Fruit fly (Drosophila melanogaster) whole organism, prepupa: ENCODE measurements around the gene CG13385.

Source experiments
- Blimp-1 ChIP-seq: fragments of 200-800 bp; sonication (Bioruptor generic); optimal IDR thresholded peaks from 3 replicates; lab custom pipeline; 2017; ENCODE audit warnings: missing biosample characterization, missing genetic modification characterization, mild to moderate bottlenecking, moderate library complexity, missing genetic modification reagents
- CG10669 ChIP-seq: fragments of 200-800 bp; sonication (Bioruptor generic); optimal IDR thresholded peaks from 3 replicates; lab custom pipeline; 2018; ENCODE audit warnings: missing biosample characterization, mild to moderate bottlenecking, missing genetic modification characterization, moderate library complexity
- CG11294 ChIP-seq: fragments of 200-800 bp; sonication (Bioruptor generic); IDR thresholded peaks from 2 replicates; pipeline ENCODE4 v1.3.6; 2022; ENCODE audit warnings: missing biosample characterization, missing genetic modification characterization
- CG11762 ChIP-seq: fragments of 200-800 bp; sonication (Bioruptor generic); optimal IDR thresholded peaks from 3 replicates; lab custom pipeline; 2016; ENCODE audit warnings: missing biosample characterization, missing genetic modification characterization; ENCODE audit not compliant: insufficient read depth
- CG15336 ChIP-seq: fragments of 200-800 bp; sonication (Bioruptor generic); IDR thresholded peaks from 2 replicates; pipeline ENCODE4 v1.3.6; 2022; ENCODE audit warnings: missing biosample characterization, missing genetic modification characterization
- CG1621 ChIP-seq: fragments of 200-800 bp; sonication (Bioruptor generic); optimal IDR thresholded peaks from 3 replicates; lab custom pipeline; 2018; ENCODE audit warnings: missing biosample characterization, mild to moderate bottlenecking, missing genetic modification characterization
- CG31627 ChIP-seq: fragments of 200-800 bp; sonication (Bioruptor generic); optimal IDR thresholded peaks from 3 replicates; lab custom pipeline; 2016; ENCODE audit warnings: missing biosample characterization, missing genetic modification characterization
- CG32006 ChIP-seq: fragments of 200-800 bp; sonication (Bioruptor generic); optimal IDR thresholded peaks from 3 replicates; lab custom pipeline; 2017; ENCODE audit warnings: missing biosample characterization, mild to moderate bottlenecking, missing genetic modification characterization
- CG34406 ChIP-seq: fragments of 200-800 bp; sonication (Bioruptor generic); optimal IDR thresholded peaks from 3 replicates; lab custom pipeline; 2016; ENCODE audit warnings: missing biosample characterization, missing genetic modification characterization
- CG3919 ChIP-seq: fragments of 200-800 bp; sonication (Bioruptor generic); optimal IDR thresholded peaks from 3 replicates; lab custom pipeline; 2016; ENCODE audit warnings: missing biosample characterization, missing genetic modification characterization
- CG4318 ChIP-seq: fragments of 200-800 bp; sonication (Bioruptor generic); optimal IDR thresholded peaks from 3 replicates; lab custom pipeline; 2017; ENCODE audit warnings: missing biosample characterization, mild to moderate bottlenecking, missing genetic modification characterization
- CG6163 ChIP-seq: fragments of 200-800 bp; sonication (Bioruptor generic); IDR thresholded peaks from 3 replicates; pipeline ENCODE4 v1.3.6; 2022; ENCODE audit warnings: missing biosample characterization, missing genetic modification characterization
- CG6276 ChIP-seq: fragments of 200-800 bp; sonication (Bioruptor generic); optimal IDR thresholded peaks from 2 replicates; lab custom pipeline; 2017; ENCODE audit warnings: missing biosample characterization, mild to moderate bottlenecking, missing genetic modification characterization
- CG6792 ChIP-seq: fragments of 200-800 bp; sonication (Bioruptor generic); optimal IDR thresholded peaks from 3 replicates; lab custom pipeline; 2016; ENCODE audit warnings: missing biosample characterization, missing genetic modification characterization
- CG6854 ChIP-seq: fragments of 200-800 bp; sonication (Bioruptor generic); optimal IDR thresholded peaks from 2 replicates; lab custom pipeline; 2017; ENCODE audit warnings: missing biosample characterization, mild to moderate bottlenecking, missing genetic modification characterization
- CG7368 ChIP-seq: fragments of 200-800 bp; sonication (Bioruptor generic); optimal IDR thresholded peaks from 3 replicates; lab custom pipeline; 2016; ENCODE audit warnings: missing biosample characterization, missing genetic modification characterization
- CG8119 ChIP-seq: fragments of 200-800 bp; sonication (Bioruptor generic); IDR thresholded peaks from 3 replicates; pipeline ENCODE4 v1.3.6; 2022; ENCODE audit warnings: missing biosample characterization, missing genetic modification characterization
- CG8632 ChIP-seq: fragments of 200-800 bp; sonication (Bioruptor generic); optimal IDR thresholded peaks from 3 replicates; lab custom pipeline; 2016; ENCODE audit warnings: missing biosample characterization, missing genetic modification characterization
- Eip75B ChIP-seq: fragments of 200-800 bp; sonication (Bioruptor generic); optimal IDR thresholded peaks from 3 replicates; lab custom pipeline; 2016; ENCODE audit warnings: missing biosample characterization, missing genetic modification characterization
- Eip93F ChIP-seq: fragments of 200-800 bp; sonication (Bioruptor generic); optimal IDR thresholded peaks from 2 replicates; lab custom pipeline; 2016; ENCODE audit warnings: missing biosample characterization, mild to moderate bottlenecking, missing genetic modification characterization
- Ets21C ChIP-seq: fragments of 200-800 bp; sonication (Bioruptor generic); optimal IDR thresholded peaks from 3 replicates; lab custom pipeline; 2016; ENCODE audit warnings: missing biosample characterization, missing genetic modification characterization
- Gug ChIP-seq: fragments of 200-800 bp; sonication (Bioruptor generic); IDR thresholded peaks from 2 replicates; pipeline ENCODE4 v1.3.6; 2022; ENCODE audit warnings: missing biosample characterization, missing genetic modification characterization
- Hr38 ChIP-seq: sonication (Bioruptor generic); optimal IDR thresholded peaks from 2 replicates; lab custom pipeline; 2016; ENCODE audit warnings: missing biosample characterization, missing genetic modification characterization
- Hr39 ChIP-seq: fragments of 200-800 bp; sonication (Bioruptor generic); optimal IDR thresholded peaks from 2 replicates; lab custom pipeline; 2016; ENCODE audit warnings: missing biosample characterization, missing genetic modification characterization
- Hr4 ChIP-seq: fragments of 200-800 bp; sonication (Bioruptor generic); optimal IDR thresholded peaks from 3 replicates; lab custom pipeline; 2016; ENCODE audit warnings: missing biosample characterization, missing genetic modification characterization
- Met ChIP-seq: fragments of 200-800 bp; sonication (Bioruptor generic); optimal IDR thresholded peaks from 3 replicates; lab custom pipeline; 2016; ENCODE audit warnings: missing biosample characterization, missing genetic modification characterization
- OdsH ChIP-seq: fragments of 200-800 bp; sonication (Bioruptor generic); optimal IDR thresholded peaks from 3 replicates; lab custom pipeline; 2016; ENCODE audit warnings: missing biosample characterization, missing genetic modification characterization
- Smox ChIP-seq: fragments of 200-800 bp; sonication (Bioruptor generic); optimal IDR thresholded peaks from 3 replicates; lab custom pipeline; 2016; ENCODE audit warnings: missing biosample characterization, missing genetic modification characterization
- Sox102F ChIP-seq: fragments of 200-800 bp; sonication (Bioruptor generic); optimal IDR thresholded peaks from 2 replicates; lab custom pipeline; 2016; ENCODE audit warnings: missing biosample characterization, mild to moderate bottlenecking, missing genetic modification characterization
- Sox14 ChIP-seq: fragments of 200-800 bp; sonication (Bioruptor generic); optimal IDR thresholded peaks from 3 replicates; lab custom pipeline; 2016; ENCODE audit warnings: missing biosample characterization, missing genetic modification characterization
- Sox15 ChIP-seq: fragments of 200-800 bp; sonication (Bioruptor generic); optimal IDR thresholded peaks from 3 replicates; lab custom pipeline; 2016; ENCODE audit warnings: missing biosample characterization, missing genetic modification characterization
- acj6 ChIP-seq: fragments of 200-800 bp; sonication (Bioruptor generic); optimal IDR thresholded peaks from 3 replicates; lab custom pipeline; 2016; ENCODE audit warnings: missing biosample characterization, missing genetic modification characterization
- cyc ChIP-seq: fragments of 200-800 bp; sonication (Bioruptor generic); optimal IDR thresholded peaks from 3 replicates; lab custom pipeline; 2016; ENCODE audit warnings: missing biosample characterization, missing genetic modification characterization
- dac ChIP-seq: fragments of 200-800 bp; sonication (Bioruptor generic); optimal IDR thresholded peaks from 2 replicates; lab custom pipeline; 2017; ENCODE audit warnings: missing biosample characterization, mild to moderate bottlenecking, missing genetic modification characterization
- dsx ChIP-seq: fragments of 200-800 bp; optimal IDR thresholded peaks from 3 replicates; lab custom pipeline; 2019; ENCODE audit warnings: missing biosample characterization, mild to moderate bottlenecking, missing genetic modification characterization, moderate library complexity; ENCODE audit not compliant: poor library complexity, severe bottlenecking
- eg ChIP-seq: fragments of 200-800 bp; sonication (Bioruptor generic); IDR thresholded peaks from 3 replicates; pipeline ENCODE4 v1.3.6; 2022; ENCODE audit warnings: missing biosample characterization, missing genetic modification characterization
- esn ChIP-seq: fragments of 200-800 bp; sonication (Bioruptor generic); optimal IDR thresholded peaks from 2 replicates; lab custom pipeline; 2016; ENCODE audit warnings: missing biosample characterization, mild to moderate bottlenecking, missing genetic modification characterization, moderate library complexity
- fd59A ChIP-seq: fragments of 200-800 bp; sonication (Bioruptor generic); optimal IDR thresholded peaks from 2 replicates; lab custom pipeline; 2017; ENCODE audit warnings: missing biosample characterization, mild to moderate bottlenecking, missing genetic modification characterization, missing genetic modification reagents
- fd85E ChIP-seq: fragments of 200-800 bp; sonication (Bioruptor generic); optimal IDR thresholded peaks from 3 replicates; lab custom pipeline; 2016; ENCODE audit warnings: missing biosample characterization, missing genetic modification characterization
- lz ChIP-seq: fragments of 200-800 bp; sonication (Bioruptor generic); optimal IDR thresholded peaks from 3 replicates; lab custom pipeline; 2016; ENCODE audit warnings: missing biosample characterization, missing genetic modification characterization
- net ChIP-seq: fragments of 200-800 bp; sonication (Bioruptor generic); optimal IDR thresholded peaks from 3 replicates; lab custom pipeline; 2016; ENCODE audit warnings: missing biosample characterization, missing genetic modification characterization
- pdm3 ChIP-seq: fragments of 200-800 bp; sonication (Bioruptor generic); optimal IDR thresholded peaks from 3 replicates; lab custom pipeline; 2016; ENCODE audit warnings: missing biosample characterization, missing genetic modification characterization
- salr ChIP-seq, 2 experiments: fragments of 200-800 bp; sonication (Bioruptor generic); optimal IDR thresholded peaks; 3 replicates each; lab custom pipeline; 2016 to 2018; ENCODE audit warnings: missing biosample characterization in 2 of 2, missing genetic modification characterization in 2 of 2, mild to moderate bottlenecking in 1 of 2
- ss ChIP-seq, 2 experiments: fragments of 200-800 bp; sonication (Bioruptor generic); optimal IDR thresholded peaks; 2 replicates in 1 of 2; 3 replicates in 1 of 2; lab custom pipeline; 2017 to 2018; ENCODE audit warnings: mild to moderate bottlenecking in 2 of 2, missing biosample characterization in 2 of 2, missing genetic modification characterization in 2 of 2, moderate library complexity in 1 of 2
- svp ChIP-seq: fragments of 200-800 bp; sonication (Bioruptor generic); peaks from one replicate; lab custom pipeline; 2016; ENCODE audit warnings: missing biosample characterization, missing genetic modification characterization
- topi ChIP-seq: fragments of 200-800 bp; sonication (Bioruptor generic); optimal IDR thresholded peaks from 3 replicates; lab custom pipeline; 2016; ENCODE audit warnings: missing biosample characterization, missing genetic modification characterization
- vri ChIP-seq: fragments of 200-800 bp; sonication (Bioruptor generic); optimal IDR thresholded peaks from 3 replicates; lab custom pipeline; 2016; ENCODE audit warnings: missing biosample characterization, mild to moderate bottlenecking, missing genetic modification characterization

The CG13385 gene

DNA sequence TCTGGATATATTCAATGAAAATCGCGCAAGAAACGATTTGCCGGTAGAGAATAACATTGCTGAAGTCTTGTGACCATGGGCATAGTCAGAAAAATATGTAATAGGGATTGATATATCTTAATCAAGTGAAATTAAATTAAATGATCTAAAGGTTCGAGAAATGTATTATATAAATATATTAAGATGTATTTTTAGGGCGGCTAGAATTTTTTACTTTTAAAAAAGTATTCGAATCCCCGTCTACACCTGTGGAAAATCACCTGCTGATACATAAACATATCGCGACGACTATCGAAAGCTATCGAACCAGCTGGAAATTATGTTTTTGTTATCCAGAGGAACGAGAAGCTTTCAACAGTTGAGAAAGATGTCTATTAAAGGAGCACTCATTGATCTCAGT is 19.7 kb upstream of the CG13385 start, which contains the start of the genes CG13390 and CG17294 (continued):
- TF ChIP-seq Sox14 (peak; percentile 98), fd85E (GFP tag; lab: Kevin White, UChicago) (peak; percentile 97), dsx (GFP tag; lab: Kevin White, UChicago) (peak; percentile 99), svp (GFP tag; lab: Kevin White, UChicago) (peak; percentile 100), CG10669 (GFP tag; lab: Kevin White, UChicago) (peak; percentile 100), CG3919 (GFP tag; lab: Kevin White, UChicago) (peak; percentile 100), Eip75B (GFP tag; lab: Kevin White, UChicago) (peak; percentile 99), Eip93F (GFP tag; lab: Kevin White, UChicago) (peak; percentile 99), Blimp-1 (GFP tag; lab: Kevin White, UChicago) (peak; percentile 98), CG15336 (GFP tag; lab: Robert Waterston, UW) (peak; percentile 100), CG7368 (GFP tag; lab: Kevin White, UChicago) (peak; percentile 99), vri (peak; percentile 97), fd59A (GFP tag; lab: Kevin White, UChicago) (peak; percentile 98), CG6163 (GFP tag; lab: Robert Waterston, UW) (peak; percentile 100), Sox15 (GFP tag; lab: Kevin White, UChicago) (peak; percentile 98), acj6 (GFP tag; lab: Kevin White, UChicago) (peak; percentile 100)
- TF ChIP-seq, all 60 proteins: peak for 60

DNA sequence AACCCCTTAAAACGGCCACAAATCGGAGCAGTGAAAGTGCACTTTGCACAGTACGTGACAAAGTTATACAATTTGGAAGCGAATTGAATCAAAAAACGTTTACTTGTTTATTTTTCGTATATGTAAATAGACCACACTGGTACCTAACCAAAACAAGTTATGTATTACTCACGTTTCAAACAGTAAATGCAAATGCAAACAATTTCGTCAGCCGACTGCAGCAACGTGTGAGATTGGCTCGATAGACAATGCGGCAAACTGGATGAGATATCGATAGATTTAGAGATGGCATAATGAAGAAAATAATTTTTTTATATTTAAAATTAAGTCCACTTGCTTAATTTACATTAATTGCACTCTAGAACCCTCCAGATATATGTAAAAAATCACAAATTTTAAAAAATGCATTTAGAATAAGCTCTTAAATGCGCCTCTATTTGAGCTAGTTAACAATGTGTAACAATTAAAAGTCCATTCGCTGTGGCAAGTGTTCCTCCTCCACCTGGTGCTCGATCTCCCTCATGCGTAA is 14.9 kb upstream of the CG13385 start, which contains the start of gene AlaRS:
AlaRS (minus strand) TSS at position 257 of the 529 bp plus-strand sequence.
- TF ChIP-seq CG6276 (GFP tag; lab: Kevin White, UChicago) (no peak), Smox (GFP tag; lab: Kevin White, UChicago) (peak; percentile 64), CG4318 (GFP tag; lab: Kevin White, UChicago) (no peak), dac (GFP tag; lab: Kevin White, UChicago) (no peak), pdm3 (peak; percentile 42), Sox14 (peak; percentile 45), topi (peak; percentile 44), CG6854 (GFP tag; lab: Kevin White, UChicago) (peak; percentile 5), CG3919 (GFP tag; lab: Kevin White, UChicago) (peak; percentile 48), Sox15 (GFP tag; lab: Kevin White, UChicago) (peak; percentile 12), cyc (GFP tag; lab: Kevin White, UChicago) (peak; percentile 29), net (GFP tag; lab: Kevin White, UChicago) (peak; percentile 32), Hr38 (GFP tag; lab: Kevin White, UChicago) (no peak), Ets21C (GFP tag; lab: Kevin White, UChicago) (no peak), CG1621 (no peak), CG10669 (GFP tag; lab: Kevin White, UChicago) (no peak), Gug (GFP tag; lab: Robert Waterston, UW) (no peak), Hr39 (GFP tag; lab: Kevin White, UChicago) (peak; percentile 32), CG8119 (GFP tag; lab: Robert Waterston, UW) (peak; percentile 45; the same call in 1 of the 3 replicates), Met (peak; percentile 52), Hr4 (GFP tag; lab: Kevin White, UChicago) (peak; percentile 48), OdsH (GFP tag; lab: Kevin White, UChicago) (peak; percentile 59), CG32006 (GFP tag; lab: Kevin White, UChicago) (peak; percentile 14), CG11294 (GFP tag; lab: Robert Waterston, UW) (no peak), eg (GFP tag; lab: Robert Waterston, UW) (0 out of 3 replicates have a peak, but pooled peaks have one; percentile 48), CG11762 (GFP tag; lab: Kevin White, UChicago) (no peak), Sox102F (GFP tag; lab: Kevin White, UChicago) (peak; percentile 52), salr (GFP tag; optimal IDR thresholded peaks at IDR 0.05; lab: Kevin White, UChicago) (peak in 1 of 2 experiments; percentile 19), fd59A (GFP tag; lab: Kevin White, UChicago) (no peak), esn (GFP tag; lab: Kevin White, UChicago) (peak; percentile 63), svp (GFP tag; lab: Kevin White, UChicago) (peak; percentile 69), CG6163 (GFP tag; lab: Robert Waterston, UW) (peak; percentile 37; the same call in 1 of the 3 replicates), acj6 (GFP tag; lab: Kevin White, UChicago) (peak; percentile 37), ss (GFP tag; optimal IDR thresholded peaks at IDR 0.05; lab: Kevin White, UChicago) (peak in 1 of 2 experiments; percentile 11), lz (GFP tag; lab: Kevin White, UChicago) (peak; percentile 38), CG8632 (peak; percentile 2), Blimp-1 (GFP tag; lab: Kevin White, UChicago) (peak; percentile 64), CG34406 (GFP tag; lab: Kevin White, UChicago) (peak; percentile 29), CG6792 (GFP tag; lab: Kevin White, UChicago) (peak; percentile 16), CG31627 (peak; percentile 19), Eip93F (GFP tag; lab: Kevin White, UChicago) (peak; percentile 9), CG7368 (GFP tag; lab: Kevin White, UChicago) (no peak)
